Worm (Caenorhabditis elegans) whole organism, L2 larva: Measurements from ENCODE around the gene B0365.9.
"Not testable (repeated sequence)": the region's sequence is repeated elsewhere in the genome, so short reads cannot be mapped to it uniquely, and the experiment has no call there.

Experiments used
- ama-1 ChIP-seq: fragments of 150-350 bp; optimal IDR thresholded peaks from 2 replicates; lab custom pipeline; 2018; ENCODE audit warnings: inconsistent platforms
- ceh-82 ChIP-seq: fragments of 150-350 bp; optimal IDR thresholded peaks from 2 replicates; lab custom pipeline; 2014; ENCODE audit warnings: missing biosample characterization, missing genetic modification characterization
- snpc-4 ChIP-seq: fragments of 150-350 bp; optimal IDR thresholded peaks from 2 replicates; lab custom pipeline; 2014; ENCODE audit warnings: missing biosample characterization, missing genetic modification characterization

- not testable (repeated sequence) for TF ChIP-seq snpc-4; ama-1 (lab: Kevin White, UChicago); ceh-82 (tag; lab: Kevin White, UChicago)
These were observed 1.4 kb upstream of the B0365.9 start, which contains the start of gene clec-225 for ce11 chrV:13134786-13135185.
